Worm (Caenorhabditis elegans): ENCODE results near the gene pssy-1.

Gene pssy-1

DNA sequence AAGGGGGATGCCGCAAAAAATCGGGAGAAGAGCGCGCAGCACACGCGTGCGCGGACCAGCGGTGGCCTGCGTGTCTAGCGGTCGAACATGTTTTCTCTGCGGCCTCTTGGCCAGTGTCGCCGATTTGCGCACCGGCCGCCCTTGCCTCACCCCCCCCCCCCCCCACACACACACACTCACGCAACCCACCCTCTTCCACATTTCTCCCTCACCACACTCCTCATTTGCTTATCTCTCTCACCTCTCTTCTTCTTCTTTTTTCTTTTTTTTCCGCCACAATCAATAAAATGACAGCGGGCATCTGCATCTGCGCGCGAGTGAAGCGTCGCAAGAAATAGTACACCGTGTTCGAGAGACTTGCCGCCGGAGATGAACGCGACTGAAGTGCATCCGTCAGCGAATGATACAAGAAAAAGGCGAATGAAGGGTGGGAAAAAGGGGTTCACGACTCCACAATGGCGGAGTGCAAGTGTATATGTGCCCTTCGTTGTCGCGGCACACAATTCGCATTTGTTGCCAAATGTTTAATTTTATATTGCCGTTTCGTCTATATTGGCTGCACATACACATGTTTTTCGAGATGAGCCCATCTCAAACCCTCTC, 34.3 kb downstream of the pssy-1 start (continued):
- TF ChIP-seq ceh-88 (GFP tag; IDR thresholded peaks at IDR 0.05), result peak; percentile 16; the same call in 1 of the 2 replicates
- TF ChIP-seq lsy-2 (tag; optimal IDR thresholded peaks at IDR 0.05), result peak; percentile 62 to 72
- peak; percentile 33 to 57 for TF ChIP-seq lin-35 (GFP tag; optimal IDR thresholded peaks at IDR 0.05)
- TF ChIP-seq nhr-71 (tag; optimal IDR thresholded peaks at IDR 0.05), result peak; percentile 86
- peak; percentile 74 for TF ChIP-seq snu-23 (GFP tag; optimal IDR thresholded peaks at IDR 0.05)
- peak; percentile 95 for TF ChIP-seq ceh-8 (GFP tag; optimal IDR thresholded peaks at IDR 0.05)
- peak; percentile 45 to 50 for TF ChIP-seq efl-1 (optimal IDR thresholded peaks at IDR 0.05)
- TF ChIP-seq efl-1 (GFP tag; optimal IDR thresholded peaks at IDR 0.05 in 1 of 2), result peak; percentile 9 to 94
- TF ChIP-seq skn-1 (tag; optimal IDR thresholded peaks at IDR 0.05), result peak; percentile 39
- peak; percentile 67 for TF ChIP-seq ztf-4 (tag; optimal IDR thresholded peaks at IDR 0.05)
- TF ChIP-seq irx-1 (tag; optimal IDR thresholded peaks at IDR 0.05), result peak; percentile 77
- peak; percentile 58 for TF ChIP-seq blmp-1 (tag; optimal IDR thresholded peaks at IDR 0.05)

DNA sequence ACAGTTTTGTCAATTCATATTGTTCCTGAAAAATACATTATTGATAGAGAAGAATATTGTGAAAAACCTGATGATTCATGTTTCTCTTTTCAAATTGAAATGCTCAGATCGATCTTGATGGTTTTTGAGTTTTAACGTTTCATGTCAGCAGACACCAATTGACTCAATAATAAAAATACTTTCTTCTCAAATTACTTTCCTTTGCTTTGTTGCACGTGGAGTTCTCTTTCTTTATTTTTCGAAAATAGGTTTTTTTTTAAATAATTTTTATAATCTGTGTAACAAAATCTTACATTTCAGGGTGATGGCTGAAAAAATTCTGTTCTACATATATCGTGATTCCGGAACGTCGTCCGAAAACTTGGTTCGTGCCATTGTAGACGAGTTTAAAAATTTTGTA, 35.2 kb downstream of the pssy-1 start, which contains the start of gene F19C6.2:
Gene F19C6.2 (plus strand): TSS at position 301 of the 400 bp plus-strand sequence.
- TF ChIP-seq nhr-237 (tag; optimal IDR thresholded peaks at IDR 0.05), result no peak
- no peak for TF ChIP-seq lir-3 (tag; optimal IDR thresholded peaks at IDR 0.05; ENCODE audit: poor library complexity)
- no peak for TF ChIP-seq egl-13 (tag; optimal IDR thresholded peaks at IDR 0.05)
- TF ChIP-seq zip-4 (GFP tag; optimal IDR thresholded peaks at IDR 0.05), result no peak
- no peak for TF ChIP-seq nhr-11 (tag; optimal IDR thresholded peaks at IDR 0.05)
- no peak for TF ChIP-seq pax-3 (tag; optimal IDR thresholded peaks at IDR 0.05)
- no peak for TF ChIP-seq mef-2 (tag; optimal IDR thresholded peaks at IDR 0.05)
- no peak for TF ChIP-seq blmp-1 (tag; optimal IDR thresholded peaks at IDR 0.05)
- no peak for TF ChIP-seq vab-15 (tag; optimal IDR thresholded peaks at IDR 0.05)
- TF ChIP-seq hlh-17 (GFP tag; optimal IDR thresholded peaks at IDR 0.05; ENCODE audit: borderline replicate concordance), result no peak
- TF ChIP-seq rnt-1 (tag; optimal IDR thresholded peaks at IDR 0.05), result no peak

ce11 chrX:10008664-10009063, 43.3 kb downstream of the pssy-1 start, which contains the start of gene F19C6.3:
Gene F19C6.3 (minus strand): TSS chrX:10008764.
- TF ChIP-seq efl-1 (optimal IDR thresholded peaks at IDR 0.05) (no peak), efl-1 (GFP tag; optimal IDR thresholded peaks at IDR 0.05 in 1 of 2) (peak in 1 of 2 experiments; percentile 19), lin-39 (tag; optimal IDR thresholded peaks at IDR 0.05) (no peak), ztf-4 (tag; optimal IDR thresholded peaks at IDR 0.05) (no peak), lin-35 (GFP tag; optimal IDR thresholded peaks at IDR 0.05) (no peak), rnt-1 (tag; optimal IDR thresholded peaks at IDR 0.05) (no peak), ceh-82 (tag; optimal IDR thresholded peaks at IDR 0.05) (no peak)

DNA sequence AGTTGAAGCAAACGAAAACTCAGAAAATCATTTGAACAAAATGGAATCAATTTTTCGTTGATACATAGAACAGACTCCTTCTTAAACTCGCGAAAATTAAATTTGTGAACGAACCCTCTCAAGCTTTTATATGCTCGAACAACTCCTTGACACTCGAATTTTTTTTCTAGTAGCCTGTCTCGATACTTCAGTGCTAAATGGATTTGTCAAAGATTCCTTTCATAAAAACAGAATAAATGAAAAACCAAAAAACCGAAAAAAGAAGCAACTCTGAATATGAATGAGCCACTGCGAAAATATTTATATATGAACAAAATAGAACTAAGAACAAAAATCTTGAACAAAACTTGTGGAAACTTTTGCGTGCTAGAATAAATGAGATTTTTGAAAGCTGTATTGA, 44.6 kb downstream of the pssy-1 start:
- no peak for TF ChIP-seq sptf-1 (tag; optimal IDR thresholded peaks at IDR 0.05)
- TF ChIP-seq egl-13 (tag; optimal IDR thresholded peaks at IDR 0.05), result no peak
- TF ChIP-seq fkh-10 (GFP tag; optimal IDR thresholded peaks at IDR 0.05), result peak; percentile 73
- no peak for TF ChIP-seq blmp-1 (tag; optimal IDR thresholded peaks at IDR 0.05)
- TF ChIP-seq tbx-2 (tag; optimal IDR thresholded peaks at IDR 0.05), result no peak

Data from whole organism, L1 larva.